Worm (Caenorhabditis elegans) whole organism, L1 larva: ENCODE measurements around the gene Y59A8A.8.

Experiments used
- aly-2 ChIP-seq: fragments of 150-350 bp; optimal IDR thresholded peaks from 2 replicates; lab custom pipeline; 2014; ENCODE audit warnings: missing biosample characterization, missing genetic modification characterization
- blmp-1 ChIP-seq: fragments of 150-350 bp; optimal IDR thresholded peaks from 2 replicates; lab custom pipeline; 2014; ENCODE audit warnings: missing biosample characterization, missing genetic modification characterization
- ceh-63 ChIP-seq: fragments of 200-800 bp; sonication (Bioruptor generic); optimal IDR thresholded peaks from 2 replicates; lab custom pipeline; 2018; ENCODE audit warnings: mild to moderate bottlenecking, missing genetic modification characterization, missing compliant biosample characterization
- dpl-1 ChIP-seq, 3 experiments: fragments of 150-350 bp in 2 of 3; sonication (generic microtip) in 1 of 3; optimal IDR thresholded peaks; 2 replicates each; lab custom pipeline; 2014 to 2017; ENCODE audit warnings: missing biosample characterization in 3 of 3, missing genetic modification characterization in 3 of 3, missing genetic modification reagents in 3 of 3
- lin-39 ChIP-seq: fragments of 150-350 bp; optimal IDR thresholded peaks from 2 replicates; lab custom pipeline; 2014; ENCODE audit warnings: missing biosample characterization, missing genetic modification reagents, missing genetic modification characterization
- nhr-237 ChIP-seq: fragments of 150-350 bp; optimal IDR thresholded peaks from 2 replicates; lab custom pipeline; 2014; ENCODE audit warnings: missing biosample characterization, missing genetic modification characterization
- nhr-71 ChIP-seq: sonication (generic microtip); optimal IDR thresholded peaks from 2 replicates; lab custom pipeline; 2016; ENCODE audit warnings: mild to moderate bottlenecking, missing genetic modification characterization, moderate library complexity, missing compliant biosample characterization
- nhr-77 ChIP-seq: fragments of 150-350 bp; optimal IDR thresholded peaks from 2 replicates; lab custom pipeline; 2014; ENCODE audit warnings: missing biosample characterization, missing genetic modification characterization
- snpc-4 ChIP-seq: fragments of 150-350 bp; optimal IDR thresholded peaks from 2 replicates; lab custom pipeline; 2014; ENCODE audit warnings: missing biosample characterization, missing genetic modification characterization

- no peak for TF ChIP-seq ceh-63 (GFP tag; lab: Kevin White, UChicago)
- TF ChIP-seq lin-39 (tag; lab: Kevin White, UChicago), result no peak
- no peak for TF ChIP-seq aly-2 (tag; lab: Kevin White, UChicago)
- no peak for TF ChIP-seq nhr-71 (tag; lab: Kevin White, UChicago)
- TF ChIP-seq dpl-1 (GFP tag; optimal IDR thresholded peaks at IDR 0.05; lab: Kevin White, UChicago), result no peak
- no peak for TF ChIP-seq snpc-4 (tag; lab: Kevin White, UChicago)
- no peak for TF ChIP-seq nhr-77 (tag; lab: Kevin White, UChicago)
- TF ChIP-seq blmp-1 (tag; lab: Kevin White, UChicago), result no peak
- no peak for TF ChIP-seq nhr-237 (tag; lab: Kevin White, UChicago)
Observed at ce11 chrV:17896736-17897353, 31.4 kb downstream of the Y59A8A.8 start, which contains the start of gene fbxa-156.
